Fruit fly (Drosophila melanogaster) whole organism: ENCODE measurements around the gene M1BP.
A peak's percentile ranks its signal among the peaks of the same experiment; 100 is the strongest.

ENCODE experiments used
- CG8478 ChIP-seq: fragments of >200 bp; optimal IDR thresholded peaks from 2 replicates; lab custom pipeline; 2018; ENCODE audit warnings: inconsistent platforms
- Dll ChIP-seq: fragments of >200 bp; optimal IDR thresholded peaks from 2 replicates; lab custom pipeline; 2017
- EcR ChIP-seq, 2 experiments: fragments of >200 bp; optimal IDR thresholded peaks; 2 replicates each; lab custom pipeline; 2017; ENCODE audit warnings: missing biosample characterization in 2 of 2, missing genetic modification characterization in 2 of 2, missing genetic modification reagents in 2 of 2
- pan ChIP-seq: fragments of >200 bp; optimal IDR thresholded peaks from 2 replicates; lab custom pipeline; 2017
- psq ChIP-seq: fragments of >200 bp; optimal IDR thresholded peaks from 2 replicates; lab custom pipeline; 2017
- usp ChIP-seq: fragments of >200 bp; optimal IDR thresholded peaks from 2 replicates; lab custom pipeline; 2017; ENCODE audit warnings: missing biosample characterization, missing genetic modification characterization, mixed read lengths

Gene M1BP

dm6 chr3R:8746354-8746753 is 14.9 kb upstream of the M1BP start:
- no peak for TF ChIP-seq CG8478 (lab: Kevin White, UChicago)
- TF ChIP-seq psq (lab: Kevin White, UChicago), result no peak
- no peak for TF ChIP-seq pan (lab: Kevin White, UChicago)
- no peak for TF ChIP-seq Dll (lab: Kevin White, UChicago)
- TF ChIP-seq EcR (GFP tag; optimal IDR thresholded peaks at IDR 0.05; lab: Kevin White, UChicago), result no peak
- no peak for TF ChIP-seq usp (GFP tag; lab: Kevin White, UChicago)

DNA sequence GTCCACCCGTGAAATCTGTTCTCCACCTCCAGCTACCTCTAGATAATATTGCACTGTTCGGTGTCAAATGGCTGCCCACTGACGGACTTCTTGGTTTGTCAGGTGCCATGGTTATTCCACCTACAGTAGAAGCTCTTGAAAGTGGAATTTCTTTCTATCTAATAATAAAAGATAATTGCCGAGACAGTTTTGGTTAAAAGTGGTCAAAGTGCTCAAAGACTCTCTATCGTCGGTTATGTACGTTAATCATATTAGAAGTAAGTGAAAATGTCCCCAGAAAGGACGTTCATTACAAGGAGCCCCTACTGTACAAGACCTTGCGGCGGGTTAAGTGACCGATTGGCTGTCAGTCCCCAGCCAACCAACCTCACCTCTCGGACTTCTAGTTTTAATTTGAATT is 12.7 kb upstream of the M1BP start:
- no peak for TF ChIP-seq pan (lab: Kevin White, UChicago)
- TF ChIP-seq Dll (lab: Kevin White, UChicago), result no peak
- TF ChIP-seq CG8478 (lab: Kevin White, UChicago), result no peak
- no peak for TF ChIP-seq EcR (GFP tag; optimal IDR thresholded peaks at IDR 0.05; lab: Kevin White, UChicago)
- no peak for TF ChIP-seq usp (GFP tag; lab: Kevin White, UChicago)
- TF ChIP-seq psq (lab: Kevin White, UChicago), result no peak

DNA sequence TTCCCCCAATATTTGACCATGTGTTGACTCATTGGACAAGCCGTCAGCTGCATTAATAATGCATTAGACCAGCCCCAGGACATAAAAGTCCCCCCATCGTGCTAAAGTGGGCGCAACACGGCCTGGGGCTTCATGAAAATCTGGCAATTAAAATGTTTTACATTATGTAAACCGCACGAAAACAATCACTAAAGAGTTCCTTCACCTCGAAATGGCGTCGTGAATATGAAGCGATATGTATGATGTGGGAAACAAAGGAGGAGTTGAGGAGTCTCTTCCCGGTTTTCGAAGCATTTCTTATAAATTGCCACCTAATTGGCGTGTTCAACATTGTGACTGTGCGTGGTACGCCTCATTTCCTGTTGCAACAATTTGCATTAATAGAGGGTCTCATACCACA is 11.2 kb upstream of the M1BP start:
- TF ChIP-seq CG8478 (lab: Kevin White, UChicago), result no peak
- no peak for TF ChIP-seq usp (GFP tag; lab: Kevin White, UChicago)
- peak in 1 of 2 experiments; percentile 69 for TF ChIP-seq EcR (GFP tag; optimal IDR thresholded peaks at IDR 0.05; lab: Kevin White, UChicago)

- TF ChIP-seq Dll (lab: Kevin White, UChicago), result no peak
- TF ChIP-seq EcR (GFP tag; optimal IDR thresholded peaks at IDR 0.05; lab: Kevin White, UChicago), result no peak
- no peak for TF ChIP-seq pan (lab: Kevin White, UChicago)
- no peak for TF ChIP-seq psq (lab: Kevin White, UChicago)
- no peak for TF ChIP-seq CG8478 (lab: Kevin White, UChicago)
- TF ChIP-seq usp (GFP tag; lab: Kevin White, UChicago), result no peak
These were observed 10.4 kb upstream of the M1BP start for dm6 chr3R:8741941-8742340.

- TF ChIP-seq pan (lab: Kevin White, UChicago), result no peak
- no peak for TF ChIP-seq Dll (lab: Kevin White, UChicago)
These were observed 9.8 kb upstream of the M1BP start for dm6 chr3R:8741248-8741647.

DNA sequence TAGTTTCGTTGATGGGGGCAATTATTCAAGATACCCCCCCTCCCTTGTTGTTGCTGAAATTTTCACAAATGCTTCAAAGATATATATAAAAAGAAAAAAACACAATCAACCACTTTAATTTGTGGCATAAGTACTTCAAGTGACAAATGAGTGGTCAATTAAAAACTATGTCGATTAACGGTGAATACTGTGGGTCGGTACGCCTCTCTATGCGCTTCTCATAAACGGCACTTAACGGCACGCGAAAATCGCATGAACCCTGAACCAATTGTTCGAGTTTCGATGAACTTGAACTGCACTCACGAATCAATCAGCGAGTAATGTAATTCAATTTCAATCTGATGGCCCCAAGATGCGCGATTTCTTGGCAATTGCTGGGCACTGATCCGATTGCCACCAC is 8.6 kb upstream of the M1BP start:
- TF ChIP-seq usp (GFP tag; lab: Kevin White, UChicago) (no peak), CG8478 (lab: Kevin White, UChicago) (no peak), pan (lab: Kevin White, UChicago) (no peak), psq (lab: Kevin White, UChicago) (no peak), Dll (lab: Kevin White, UChicago) (no peak)

- TF ChIP-seq usp (GFP tag; lab: Kevin White, UChicago) (no peak), pan (lab: Kevin White, UChicago) (no peak), psq (lab: Kevin White, UChicago) (no peak), Dll (lab: Kevin White, UChicago) (no peak), EcR (GFP tag; optimal IDR thresholded peaks at IDR 0.05; lab: Kevin White, UChicago) (no peak), CG8478 (lab: Kevin White, UChicago) (no peak)
These were observed 7.8 kb upstream of the M1BP start for dm6 chr3R:8739161-8739783.

DNA sequence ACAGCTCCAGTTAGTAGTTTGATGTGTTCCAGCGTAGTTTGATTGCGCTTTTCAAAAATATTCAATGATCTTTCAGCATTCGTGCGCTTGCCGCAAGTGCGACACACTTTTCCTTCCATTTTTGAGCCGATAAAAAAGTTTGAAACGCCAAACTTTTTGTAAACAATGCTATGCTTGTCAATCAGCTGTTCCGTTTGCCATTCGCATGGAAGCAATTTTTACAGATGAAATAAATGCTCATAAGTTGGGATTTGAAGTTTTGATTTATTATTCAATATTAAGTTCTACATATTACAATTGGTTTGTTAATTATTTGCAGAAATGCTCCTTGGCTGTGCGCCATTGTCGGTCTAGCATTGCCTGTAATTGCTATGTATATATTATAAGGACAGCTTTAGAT is 2.0 kb downstream of the M1BP start, which contains the start of gene ranshi:
TSS of gene ranshi (minus strand) at position 152 of the 400 bp plus-strand sequence.
- no peak for TF ChIP-seq CG8478 (lab: Kevin White, UChicago)
- no peak for TF ChIP-seq psq (lab: Kevin White, UChicago)
- no peak for TF ChIP-seq usp (GFP tag; lab: Kevin White, UChicago)
- TF ChIP-seq Dll (lab: Kevin White, UChicago), result no peak
- no peak for TF ChIP-seq pan (lab: Kevin White, UChicago)
- no peak for TF ChIP-seq EcR (GFP tag; optimal IDR thresholded peaks at IDR 0.05; lab: Kevin White, UChicago)

DNA sequence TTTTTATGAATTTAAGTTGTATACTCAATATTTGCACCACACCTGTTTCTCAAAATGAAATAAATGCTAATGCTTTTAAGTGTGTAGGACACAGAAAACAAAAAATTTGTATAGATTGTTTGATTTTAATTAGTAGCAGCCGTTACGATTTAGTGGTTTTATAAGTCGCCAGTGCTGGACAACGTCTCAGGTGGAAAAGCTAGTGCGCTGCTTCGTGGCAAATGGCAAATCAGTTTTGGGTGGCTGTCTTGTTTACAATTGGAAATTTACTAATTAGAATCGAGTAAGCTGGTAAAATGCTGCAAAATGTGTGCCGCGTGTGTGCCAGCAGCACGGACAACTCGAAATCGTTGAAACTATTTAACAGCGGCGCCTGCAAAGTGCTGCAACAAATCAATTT is 4.9 kb downstream of the M1BP start, which contains the start of gene CG8159:
TSS of gene CG8159 (plus strand) at position 223 of the 400 bp plus-strand sequence.
- TF ChIP-seq EcR (GFP tag; optimal IDR thresholded peaks at IDR 0.05; lab: Kevin White, UChicago) (no peak), CG8478 (lab: Kevin White, UChicago) (no peak), psq (lab: Kevin White, UChicago) (no peak), Dll (lab: Kevin White, UChicago) (no peak), pan (lab: Kevin White, UChicago) (no peak), usp (GFP tag; lab: Kevin White, UChicago) (no peak)

DNA sequence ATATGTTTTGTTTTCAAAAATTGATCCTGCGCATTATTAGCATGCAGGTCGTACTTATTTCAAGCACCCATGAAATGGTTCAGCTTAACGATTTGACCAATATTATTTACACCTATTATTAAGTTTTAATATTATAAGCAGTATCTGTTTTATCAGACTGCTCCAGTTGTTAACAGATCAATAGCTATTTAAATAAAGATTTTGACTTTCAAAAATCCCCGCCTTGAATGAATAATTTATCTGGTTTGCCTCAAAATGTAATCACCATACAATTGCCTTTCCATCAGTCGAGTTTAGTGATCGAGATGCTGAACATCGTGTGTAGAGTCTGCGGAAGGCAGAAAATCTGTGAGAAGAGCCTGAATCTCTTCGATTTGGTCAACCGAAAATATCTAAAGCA is 6.3 kb downstream of the M1BP start, which contains the start of gene ouib:
TSS of gene ouib (plus strand) at position 301 of the 400 bp plus-strand sequence.
- no peak for TF ChIP-seq Dll (lab: Kevin White, UChicago)
- no peak for TF ChIP-seq psq (lab: Kevin White, UChicago)
- no peak for TF ChIP-seq usp (GFP tag; lab: Kevin White, UChicago)
- TF ChIP-seq pan (lab: Kevin White, UChicago), result no peak
- TF ChIP-seq CG8478 (lab: Kevin White, UChicago), result no peak
- TF ChIP-seq EcR (GFP tag; optimal IDR thresholded peaks at IDR 0.05; lab: Kevin White, UChicago), result no peak

DNA sequence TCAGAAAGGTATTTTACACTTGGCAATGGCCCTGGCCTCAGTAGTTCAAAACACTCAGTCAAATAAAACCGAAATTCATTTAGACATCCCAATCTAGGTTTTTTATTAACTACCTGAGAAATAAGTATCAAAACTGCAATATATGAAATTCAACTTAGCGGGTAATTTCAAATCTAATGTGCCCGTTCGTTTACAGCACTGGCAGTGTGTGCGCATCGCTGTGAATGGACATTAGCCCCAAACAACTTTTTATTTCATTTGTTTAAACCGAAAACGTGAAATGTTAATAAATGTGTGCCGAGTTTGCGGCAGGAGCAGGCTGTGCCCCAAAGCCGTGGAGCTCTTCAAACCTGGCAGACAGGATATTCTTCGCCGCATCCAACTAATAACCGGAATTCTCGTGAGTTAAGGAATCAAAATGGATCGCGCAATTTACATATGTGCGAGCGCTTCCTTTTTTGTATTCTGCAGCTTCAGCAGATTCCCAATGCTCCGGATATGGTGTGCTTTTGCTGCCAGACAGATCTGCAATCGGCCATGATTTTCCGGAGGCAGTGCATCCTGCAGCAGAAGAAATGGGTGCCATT is 8.4 kb downstream of the M1BP start, which contains the start of gene nom:
TSS of gene nom (plus strand) at position 213 of the 587 bp plus-strand sequence.
- no peak for TF ChIP-seq psq (lab: Kevin White, UChicago)

DNA sequence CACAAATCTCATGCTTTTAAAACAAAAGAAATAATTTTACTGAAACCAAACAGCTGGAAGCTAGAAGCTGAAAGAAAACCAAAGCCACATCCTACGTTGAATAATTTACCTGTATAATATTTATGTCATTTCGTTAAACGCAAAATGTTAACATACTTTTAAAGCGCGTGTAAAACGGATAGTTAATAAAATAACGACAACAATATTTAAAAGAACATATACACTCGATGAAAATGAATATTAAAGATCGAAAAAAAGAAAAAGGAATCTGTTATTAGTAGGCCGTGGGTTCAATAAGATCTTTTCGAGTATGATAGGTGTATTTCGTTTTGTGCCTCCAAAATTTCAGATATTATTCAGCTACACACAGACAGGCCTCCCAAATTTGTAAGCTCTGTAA is 10.4 kb downstream of the M1BP start, which contains the start of gene CG8136:
TSS of gene CG8136 (plus strand) at position 301 of the 400 bp plus-strand sequence.
- TF ChIP-seq psq (lab: Kevin White, UChicago) (no peak), CG8478 (lab: Kevin White, UChicago) (no peak), pan (lab: Kevin White, UChicago) (no peak), Dll (lab: Kevin White, UChicago) (no peak)
